Fruit fly (Drosophila melanogaster) whole organism: Measurements from ENCODE around the gene Tbc1d22.
A peak's percentile ranks its signal among the peaks of the same experiment; 100 is the strongest.

Experiments used
- CG8478 ChIP-seq: fragments of >200 bp; optimal IDR thresholded peaks from 2 replicates; lab custom pipeline; 2018; ENCODE audit warnings: inconsistent platforms
- Dll ChIP-seq: fragments of >200 bp; optimal IDR thresholded peaks from 2 replicates; lab custom pipeline; 2017
- EcR ChIP-seq, 2 experiments: fragments of >200 bp; optimal IDR thresholded peaks; 2 replicates each; lab custom pipeline; 2017; ENCODE audit warnings: missing biosample characterization in 2 of 2, missing genetic modification characterization in 2 of 2, missing genetic modification reagents in 2 of 2
- pan ChIP-seq: fragments of >200 bp; optimal IDR thresholded peaks from 2 replicates; lab custom pipeline; 2017
- psq ChIP-seq: fragments of >200 bp; optimal IDR thresholded peaks from 2 replicates; lab custom pipeline; 2017
- usp ChIP-seq: fragments of >200 bp; optimal IDR thresholded peaks from 2 replicates; lab custom pipeline; 2017; ENCODE audit warnings: missing biosample characterization, missing genetic modification characterization, mixed read lengths

Tbc1d22 gene

DNA sequence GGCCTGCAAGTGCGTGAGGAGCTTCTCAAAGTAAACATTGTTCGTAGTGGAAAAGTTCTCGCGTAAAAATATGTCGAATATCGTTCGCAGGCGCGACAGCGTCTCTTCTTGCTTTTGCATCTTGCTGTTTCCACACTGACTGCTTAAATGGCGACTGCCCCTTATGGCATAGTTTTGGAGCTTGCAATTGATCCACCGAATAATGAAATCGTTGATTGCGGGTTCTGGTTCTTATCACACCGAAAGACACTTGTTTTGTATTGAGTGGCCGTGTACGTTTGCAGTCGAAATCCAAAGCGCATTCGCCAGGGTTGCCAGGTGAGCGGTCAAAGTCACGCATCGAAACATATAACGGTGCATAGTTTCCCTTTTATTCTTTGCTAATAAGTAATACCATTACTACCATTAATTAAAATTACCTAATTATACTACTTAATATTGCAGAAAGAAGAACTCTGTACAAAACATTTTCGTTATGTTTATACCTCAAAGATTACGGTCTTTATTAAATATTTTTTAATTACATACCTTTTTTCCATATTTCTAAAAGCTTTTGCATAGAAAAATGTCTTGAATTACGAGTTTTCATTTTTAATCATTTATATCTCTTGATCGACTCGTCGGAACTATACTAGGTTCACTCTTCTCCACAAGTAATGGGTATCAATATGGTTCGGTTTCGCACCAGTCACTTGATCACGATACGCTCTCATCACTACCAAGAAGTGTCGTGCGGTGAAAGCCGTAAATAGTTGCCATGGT is at the start of gene Tbc1d22, which contains the start of gene CG7044:
Gene Tbc1d22 (plus strand): TSS at position 747 of the 762 bp plus-strand sequence.
Gene CG7044 (minus strand): TSS at position 266 of the 762 bp plus-strand sequence.
- TF ChIP-seq Dll (lab: Kevin White, UChicago) (no peak), psq (lab: Kevin White, UChicago) (no peak), EcR (GFP tag; optimal IDR thresholded peaks at IDR 0.05; lab: Kevin White, UChicago) (no peak), pan (lab: Kevin White, UChicago) (peak; percentile 89)

DNA sequence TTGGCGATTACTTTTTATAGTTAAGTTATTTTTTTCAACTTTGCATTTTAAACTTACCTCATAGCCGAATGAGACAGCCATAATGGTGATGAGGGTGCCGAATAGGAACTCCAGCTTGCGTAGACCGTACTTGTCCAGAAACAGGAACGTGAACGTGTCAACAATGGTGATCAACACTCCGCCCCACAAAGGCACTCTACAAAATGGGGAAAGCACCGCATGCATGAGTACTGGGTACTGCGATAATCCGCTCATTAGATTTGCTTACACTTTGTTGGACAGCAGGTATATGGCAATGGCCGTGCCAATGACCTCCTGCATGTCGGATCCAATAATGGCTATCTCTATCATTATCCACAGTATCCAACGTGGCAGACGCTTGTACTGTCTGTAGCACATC is 44.5 kb upstream of the Tbc1d22 start:
- TF ChIP-seq Dll (lab: Kevin White, UChicago) (no peak), psq (lab: Kevin White, UChicago) (no peak), EcR (GFP tag; optimal IDR thresholded peaks at IDR 0.05; lab: Kevin White, UChicago) (no peak), pan (lab: Kevin White, UChicago) (no peak), CG8478 (lab: Kevin White, UChicago) (no peak), usp (GFP tag; lab: Kevin White, UChicago) (no peak)

DNA sequence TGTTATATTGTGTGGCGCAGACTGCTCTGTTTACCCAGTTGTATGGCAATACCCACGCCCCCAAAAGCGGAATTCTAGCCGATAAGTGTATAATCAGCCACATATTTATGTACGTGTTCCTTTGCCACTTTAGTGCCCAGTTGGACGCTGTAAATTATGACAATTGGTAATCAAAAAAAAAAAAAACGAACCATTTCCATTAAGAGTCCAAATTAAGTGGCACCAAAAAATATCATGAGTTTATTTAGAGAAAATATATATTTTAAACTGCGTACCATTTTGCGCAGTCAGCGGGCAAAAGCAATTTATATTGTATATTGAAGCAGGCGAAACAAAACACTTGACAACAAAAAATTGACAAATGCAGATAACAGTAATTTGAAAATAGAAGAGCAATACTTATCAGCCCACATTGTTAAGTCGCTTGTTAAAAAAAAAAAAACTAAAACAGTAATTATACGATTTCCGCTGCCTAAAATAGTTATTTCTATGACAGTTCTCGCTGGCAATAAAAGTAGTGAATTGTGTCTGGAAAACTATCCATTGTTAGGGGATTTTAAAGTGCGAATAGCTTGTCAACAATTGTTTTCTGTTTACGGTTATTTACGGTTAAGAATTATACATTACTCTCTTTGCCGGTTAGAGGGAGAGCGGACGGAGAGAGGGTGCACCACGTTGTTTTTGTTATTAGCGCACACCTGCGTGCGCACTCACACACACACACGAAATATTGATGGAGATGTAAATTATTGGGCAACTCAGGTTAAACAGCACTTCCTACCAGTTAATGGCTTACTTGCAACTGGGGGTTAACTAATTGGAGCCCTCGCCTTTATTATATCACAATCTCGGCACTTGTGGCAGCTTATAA is 42.3 kb upstream of the Tbc1d22 start:
- no peak for TF ChIP-seq usp (GFP tag; lab: Kevin White, UChicago)
- TF ChIP-seq psq (lab: Kevin White, UChicago): no peak
- TF ChIP-seq pan (lab: Kevin White, UChicago): no peak
- no peak for TF ChIP-seq CG8478 (lab: Kevin White, UChicago)
- TF ChIP-seq Dll (lab: Kevin White, UChicago): no peak
- TF ChIP-seq EcR (GFP tag; optimal IDR thresholded peaks at IDR 0.05; lab: Kevin White, UChicago): no peak

DNA sequence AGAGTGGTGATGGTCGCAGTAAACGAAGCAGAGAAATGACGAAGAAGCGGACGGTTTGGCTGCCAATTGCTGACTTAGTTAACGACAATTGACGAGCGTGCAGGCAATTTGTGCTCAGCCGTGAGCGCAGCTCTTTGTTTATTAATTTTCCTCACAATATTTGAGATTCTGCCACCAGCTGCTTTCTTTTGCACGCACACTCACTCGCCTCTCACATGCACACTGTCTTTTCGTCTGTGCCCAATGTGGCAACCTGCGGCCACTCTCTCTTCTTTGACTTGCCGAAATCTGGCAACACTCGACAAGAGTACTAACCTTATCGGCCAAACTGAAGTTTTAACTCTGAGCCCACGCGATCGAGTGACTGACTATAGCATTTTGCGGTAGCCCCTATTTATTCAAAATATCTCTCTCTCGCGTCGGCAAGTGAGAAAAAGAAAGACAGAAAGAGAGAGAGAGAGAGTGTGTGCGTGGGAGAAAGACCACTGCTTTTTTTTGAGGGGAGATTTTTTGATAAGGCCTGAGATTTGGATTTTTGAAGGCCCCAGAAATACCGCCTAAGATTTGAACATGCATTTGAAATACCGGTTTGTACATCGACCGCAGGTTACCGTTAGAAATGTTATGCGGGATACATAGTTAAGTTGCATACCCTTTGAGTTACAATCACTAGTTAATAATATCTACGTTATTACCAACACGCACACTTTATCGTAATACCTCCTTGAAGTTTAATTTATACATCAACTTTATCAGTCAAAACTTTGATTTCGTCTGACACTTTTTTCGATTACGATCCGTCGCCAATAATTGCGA is 41.4 kb upstream of the Tbc1d22 start, which contains the start of gene Mvl:
Gene Mvl (minus strand): TSS at position 371 of the 816 bp plus-strand sequence.
- TF ChIP-seq Dll (lab: Kevin White, UChicago): no peak
- TF ChIP-seq psq (lab: Kevin White, UChicago): no peak
- no peak for TF ChIP-seq pan (lab: Kevin White, UChicago)
- TF ChIP-seq CG8478 (lab: Kevin White, UChicago): no peak
- TF ChIP-seq EcR (GFP tag; optimal IDR thresholded peaks at IDR 0.05; lab: Kevin White, UChicago): peak in 1 of 2 experiments; percentile 60

DNA sequence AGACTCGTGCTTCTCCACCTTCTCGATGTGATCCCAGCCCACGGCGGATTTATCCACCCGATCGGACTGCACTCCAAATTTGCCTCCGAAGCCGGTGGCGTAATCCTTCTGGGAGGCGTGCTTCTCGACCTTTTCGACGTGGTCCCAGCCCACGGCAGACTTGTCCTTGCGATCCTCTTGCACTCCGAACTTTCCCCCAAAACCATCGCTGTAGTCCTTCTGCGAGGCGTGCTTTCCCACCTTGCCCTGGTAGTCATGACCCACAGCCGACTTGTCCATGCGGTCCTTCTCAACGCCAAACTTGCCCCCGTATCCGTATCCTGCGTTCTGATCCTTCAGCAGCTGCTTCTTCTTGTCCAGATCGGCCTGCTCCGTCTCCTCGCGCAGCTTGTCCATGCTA is 38.6 kb upstream of the Tbc1d22 start:
- TF ChIP-seq psq (lab: Kevin White, UChicago): no peak
- no peak for TF ChIP-seq usp (GFP tag; lab: Kevin White, UChicago)
- TF ChIP-seq EcR (GFP tag; optimal IDR thresholded peaks at IDR 0.05; lab: Kevin White, UChicago): no peak
- no peak for TF ChIP-seq Dll (lab: Kevin White, UChicago)
- TF ChIP-seq pan (lab: Kevin White, UChicago): no peak

DNA sequence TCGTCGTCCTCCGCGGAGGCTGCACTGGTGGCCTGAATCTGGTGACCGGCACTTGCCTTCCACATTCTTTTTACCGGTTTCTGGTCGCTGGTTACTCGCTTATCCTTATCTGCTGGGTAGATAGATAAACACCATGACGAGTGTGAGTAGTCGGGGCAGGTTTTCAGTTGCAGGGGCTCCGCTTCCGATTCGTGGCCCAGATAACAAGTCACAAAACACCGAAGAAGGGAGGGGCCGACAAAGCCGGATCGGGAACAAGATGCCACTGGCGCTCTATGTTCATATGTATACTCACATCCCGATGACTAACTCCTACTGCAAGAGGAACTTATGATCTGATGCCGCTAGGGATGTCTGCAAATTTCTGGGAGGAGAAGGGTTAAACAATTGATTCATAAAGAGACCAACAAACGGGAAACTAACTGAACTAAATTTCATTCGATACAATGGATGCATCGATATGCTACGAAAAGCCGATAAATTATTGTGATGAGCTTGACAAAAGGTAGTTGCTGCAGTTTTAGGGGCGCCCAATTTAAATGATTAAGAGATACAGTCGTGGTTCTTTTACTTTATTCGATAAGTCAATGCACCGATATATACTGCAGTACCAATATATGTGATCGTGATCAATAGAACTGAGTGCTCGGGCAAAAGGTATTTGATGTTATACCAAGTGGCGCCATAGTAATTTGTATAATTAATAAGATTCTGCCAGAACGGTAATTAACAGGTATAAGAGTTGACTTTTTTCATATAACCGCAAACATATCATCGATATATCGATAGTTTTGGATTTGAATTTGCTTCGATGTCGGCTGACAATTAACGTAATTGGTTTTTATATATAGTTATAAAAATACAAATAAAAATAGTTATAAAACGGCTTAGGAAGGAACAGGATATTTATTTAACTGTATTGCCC is 37.7 kb upstream of the Tbc1d22 start, which contains the start of gene Cortactin:
Gene Cortactin (minus strand): TSS at position 472 of the 925 bp plus-strand sequence.
- TF ChIP-seq CG8478 (lab: Kevin White, UChicago) (no peak), Dll (lab: Kevin White, UChicago) (no peak), pan (lab: Kevin White, UChicago) (no peak), usp (GFP tag; lab: Kevin White, UChicago) (no peak), EcR (GFP tag; optimal IDR thresholded peaks at IDR 0.05; lab: Kevin White, UChicago) (no peak), psq (lab: Kevin White, UChicago) (no peak)

DNA sequence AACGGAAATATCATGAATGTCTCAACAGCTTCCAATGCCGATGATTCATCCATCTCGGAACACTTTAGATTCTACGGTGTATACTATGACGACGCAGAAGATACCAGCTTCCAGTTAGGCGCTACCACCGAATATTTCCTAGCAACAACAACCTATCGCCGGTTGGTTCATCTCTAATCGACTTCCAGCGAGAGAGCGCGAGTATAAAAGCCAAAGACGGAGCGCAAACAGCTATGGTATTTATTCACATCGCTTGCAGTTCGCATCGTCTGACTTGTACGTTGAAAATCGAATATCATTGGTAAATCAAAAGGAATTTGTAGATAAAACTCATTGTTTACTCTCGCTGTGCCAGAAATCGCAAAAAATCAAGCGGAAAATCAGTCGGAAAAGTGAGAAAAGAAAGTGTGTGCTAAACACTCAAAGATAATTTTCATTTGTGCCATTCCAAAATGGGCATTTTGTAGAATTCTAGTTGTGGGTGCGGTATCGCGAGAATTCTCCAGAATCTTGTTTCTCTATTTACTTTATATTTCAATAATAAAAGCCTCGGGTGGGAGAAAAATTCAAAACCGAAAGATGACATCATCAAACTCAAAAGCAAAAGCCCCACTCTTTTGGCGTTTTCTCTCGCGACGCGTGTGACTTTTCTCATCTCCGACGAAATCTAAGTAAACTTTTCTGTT is 36.8 kb upstream of the Tbc1d22 start, which contains the start of gene AnxB9:
Gene AnxB9 (plus strand): TSS at position 232 of the 686 bp plus-strand sequence.
- TF ChIP-seq CG8478 (lab: Kevin White, UChicago): no peak
- TF ChIP-seq psq (lab: Kevin White, UChicago): no peak
- TF ChIP-seq pan (lab: Kevin White, UChicago): no peak
- no peak for TF ChIP-seq Dll (lab: Kevin White, UChicago)
- TF ChIP-seq usp (GFP tag; lab: Kevin White, UChicago): no peak
- no peak for TF ChIP-seq EcR (GFP tag; optimal IDR thresholded peaks at IDR 0.05; lab: Kevin White, UChicago)

DNA sequence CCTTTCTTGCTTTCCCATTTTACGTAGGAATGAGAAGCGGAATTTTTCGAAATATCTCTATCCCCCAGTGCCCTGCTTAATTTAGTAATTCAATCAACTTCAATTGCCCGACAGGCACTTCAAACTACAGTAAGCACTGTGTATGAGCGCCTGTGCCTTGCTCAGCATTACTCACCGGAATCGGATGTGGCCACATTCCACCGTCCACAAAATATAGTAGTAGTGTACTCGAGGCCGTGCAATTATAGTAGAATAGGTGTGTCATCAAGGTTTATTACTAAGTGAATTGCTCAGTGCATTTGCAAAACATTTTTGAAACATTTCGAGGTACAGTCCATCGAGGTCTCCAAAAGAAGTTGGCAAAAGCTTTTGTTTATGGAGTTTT is 36.3 kb upstream of the Tbc1d22 start:
- no peak for TF ChIP-seq CG8478 (lab: Kevin White, UChicago)
- TF ChIP-seq psq (lab: Kevin White, UChicago): no peak
- no peak for TF ChIP-seq pan (lab: Kevin White, UChicago)
- TF ChIP-seq usp (GFP tag; lab: Kevin White, UChicago): no peak
